Fruit fly (Drosophila melanogaster) whole organism: ENCODE results near the gene CG14269.

Source experiments
- CG8478 ChIP-seq: fragments of >200 bp; optimal IDR thresholded peaks from 2 replicates; lab custom pipeline; 2018; ENCODE audit warnings: inconsistent platforms
- Dll ChIP-seq: fragments of >200 bp; optimal IDR thresholded peaks from 2 replicates; lab custom pipeline; 2017
- EcR ChIP-seq, 2 experiments: fragments of >200 bp; optimal IDR thresholded peaks; 2 replicates each; lab custom pipeline; 2017; ENCODE audit warnings: missing biosample characterization in 2 of 2, missing genetic modification characterization in 2 of 2, missing genetic modification reagents in 2 of 2
- pan ChIP-seq: fragments of >200 bp; optimal IDR thresholded peaks from 2 replicates; lab custom pipeline; 2017
- psq ChIP-seq: fragments of >200 bp; optimal IDR thresholded peaks from 2 replicates; lab custom pipeline; 2017
- usp ChIP-seq: fragments of >200 bp; optimal IDR thresholded peaks from 2 replicates; lab custom pipeline; 2017; ENCODE audit warnings: missing biosample characterization, missing genetic modification characterization, mixed read lengths

Gene CG14269

dm6 chrX:3435707-3436106 is at the start of gene CG14269:
TSS of gene CG14269 (minus strand) at chrX:3435807.
- TF ChIP-seq pan (lab: Kevin White, UChicago) (no peak), usp (no peak), psq (no peak), Dll (lab: Kevin White, UChicago) (no peak), EcR (GFP tag; optimal IDR thresholded peaks at IDR 0.05; lab: Kevin White, UChicago) (no peak), CG8478 (lab: Kevin White, UChicago) (no peak)

- TF ChIP-seq psq: no peak
- no peak for TF ChIP-seq CG8478 (lab: Kevin White, UChicago)
- TF ChIP-seq Dll (lab: Kevin White, UChicago): no peak
- TF ChIP-seq EcR (GFP tag; optimal IDR thresholded peaks at IDR 0.05; lab: Kevin White, UChicago): no peak
These were observed 49.7 kb upstream of the CG14269 start, which contains the start of the genes CG14270 and CG10803 for dm6 chrX:3485304-3485703. TSS of gene CG14270 (minus strand) at chrX:3485378. TSS of gene CG10803 (plus strand) at chrX:3485650.

- TF ChIP-seq usp (no peak), pan (lab: Kevin White, UChicago) (no peak), CG8478 (lab: Kevin White, UChicago) (no peak), EcR (GFP tag; optimal IDR thresholded peaks at IDR 0.05; lab: Kevin White, UChicago) (no peak), psq (no peak), Dll (lab: Kevin White, UChicago) (no peak)
These were observed 46.8 kb upstream of the CG14269 start, which contains the start of the genes CG10804 and CG10802 for dm6 chrX:3482119-3483014. TSS of gene CG10804 (minus strand) at chrX:3482322. TSS of gene CG10802 (plus strand) at chrX:3482965.

- TF ChIP-seq EcR (GFP tag; optimal IDR thresholded peaks at IDR 0.05; lab: Kevin White, UChicago) (no peak), psq (no peak), CG8478 (lab: Kevin White, UChicago) (no peak), Dll (lab: Kevin White, UChicago) (no peak), pan (lab: Kevin White, UChicago) (no peak), usp (no peak)
These were observed 45.4 kb upstream of the CG14269 start for dm6 chrX:3481034-3481433.

dm6 chrX:3476009-3476408 is 40.4 kb upstream of the CG14269 start:
- TF ChIP-seq Dll (lab: Kevin White, UChicago): peak; percentile 67
- no peak for TF ChIP-seq usp

dm6 chrX:3474476-3475439 is 39.2 kb upstream of the CG14269 start, which contains the start of gene CG12206:
TSS of gene CG12206 (minus strand) at chrX:3474524.
- peak; percentile 42 for TF ChIP-seq Dll (lab: Kevin White, UChicago)
- no peak for TF ChIP-seq CG8478 (lab: Kevin White, UChicago)

dm6 chrX:3473636-3474035 is 38.0 kb upstream of the CG14269 start:
- TF ChIP-seq usp (no peak), EcR (GFP tag; optimal IDR thresholded peaks at IDR 0.05; lab: Kevin White, UChicago) (no peak), CG8478 (lab: Kevin White, UChicago) (no peak), psq (no peak), pan (lab: Kevin White, UChicago) (no peak)

- TF ChIP-seq Dll (lab: Kevin White, UChicago) (no peak), psq (no peak), usp (no peak), pan (lab: Kevin White, UChicago) (no peak), CG8478 (lab: Kevin White, UChicago) (no peak), EcR (GFP tag; optimal IDR thresholded peaks at IDR 0.05; lab: Kevin White, UChicago) (no peak)
These were observed 35.0 kb upstream of the CG14269 start for dm6 chrX:3470467-3471079.

- TF ChIP-seq psq: no peak
- TF ChIP-seq Dll (lab: Kevin White, UChicago): no peak
- no peak for TF ChIP-seq usp
- TF ChIP-seq CG8478 (lab: Kevin White, UChicago): no peak
- TF ChIP-seq EcR (GFP tag; optimal IDR thresholded peaks at IDR 0.05; lab: Kevin White, UChicago): no peak
These were observed 29.9 kb upstream of the CG14269 start for dm6 chrX:3465551-3465950.

- TF ChIP-seq EcR (GFP tag; optimal IDR thresholded peaks at IDR 0.05; lab: Kevin White, UChicago): no peak
- TF ChIP-seq usp: no peak
- TF ChIP-seq psq: no peak
- TF ChIP-seq Dll (lab: Kevin White, UChicago): no peak
- no peak for TF ChIP-seq CG8478 (lab: Kevin White, UChicago)
- TF ChIP-seq pan (lab: Kevin White, UChicago): no peak
These were observed 28.3 kb upstream of the CG14269 start, which contains the start of gene CG16781 for dm6 chrX:3463944-3464343. TSS of gene CG16781 (minus strand) at chrX:3464044.

- no peak for TF ChIP-seq Dll (lab: Kevin White, UChicago)
- no peak for TF ChIP-seq pan (lab: Kevin White, UChicago)
- TF ChIP-seq psq: no peak
- no peak for TF ChIP-seq usp
- no peak for TF ChIP-seq CG8478 (lab: Kevin White, UChicago)
- TF ChIP-seq EcR (GFP tag; optimal IDR thresholded peaks at IDR 0.05; lab: Kevin White, UChicago): no peak
These were observed 24.6 kb upstream of the CG14269 start, which contains the start of the genes CG16782 and CG10801 for dm6 chrX:3460140-3460642. TSS of gene CG16782 (minus strand) at chrX:3460240. TSS of gene CG10801 (plus strand) at chrX:3460592.
